Fruit fly (Drosophila melanogaster): ENCODE results near the gene Cox10.
A peak's percentile ranks its signal among the peaks of the same experiment; 100 is the strongest.

Gene Cox10

dm6 chr2L:10333091-10333991, 2.1 kb downstream of the Cox10 start, which contains the start of gene GATAd (continued):
- TF ChIP-seq dimm (GFP tag; IDR thresholded peaks at IDR 0.05) (no peak), p53 (GFP tag; optimal IDR thresholded peaks at IDR 0.05) (no peak), E2f2 (GFP tag; IDR thresholded peaks at IDR 0.05) (no peak; the same call in 1 of the 2 replicates), CG18599 (GFP tag; optimal IDR thresholded peaks at IDR 0.05) (no peak), CG4854 (GFP tag; optimal IDR thresholded peaks at IDR 0.05) (no peak), row (GFP tag; IDR thresholded peaks at IDR 0.05) (peak; percentile 63; the same call in 2 of the 3 replicates), otp (GFP tag; IDR thresholded peaks at IDR 0.05) (no peak), CG34224 (GFP tag; IDR thresholded peaks at IDR 0.05; ENCODE audit: partially characterized antibody) (no peak), CG14860 (GFP tag; IDR thresholded peaks at IDR 0.05; ENCODE audit: partially characterized antibody) (no peak), Six4 (GFP tag; optimal IDR thresholded peaks at IDR 0.05) (no peak), HLH4C (GFP tag; IDR thresholded peaks at IDR 0.05; ENCODE audit: partially characterized antibody) (no peak), run (tag; optimal IDR thresholded peaks at IDR 0.05) (no peak), CG16813 (GFP tag; IDR thresholded peaks at IDR 0.05; ENCODE audit: partially characterized antibody) (no peak), CG14667 (GFP tag; IDR thresholded peaks at IDR 0.05) (no peak), CG13775 (GFP tag; optimal IDR thresholded peaks at IDR 0.05) (peak; percentile 20), CG13296 (GFP tag; optimal IDR thresholded peaks at IDR 0.05) (no peak), CG12104 (GFP tag; optimal IDR thresholded peaks at IDR 0.05) (no peak), CoRest (tag; optimal IDR thresholded peaks at IDR 0.05) (peak; percentile 24), crp (GFP tag; optimal IDR thresholded peaks at IDR 0.05) (no peak), grn (GFP tag; optimal IDR thresholded peaks at IDR 0.05) (no peak), CG9817 (tag; optimal IDR thresholded peaks at IDR 0.05) (no peak), Ada2b (GFP tag; IDR thresholded peaks at IDR 0.05) (no peak), CG14050 (GFP tag; IDR thresholded peaks at IDR 0.05) (no peak), CG34376 (GFP tag; optimal IDR thresholded peaks at IDR 0.05) (no peak), bigmax (GFP tag; optimal IDR thresholded peaks at IDR 0.05) (no peak), CG14710 (tag; optimal IDR thresholded peaks at IDR 0.05) (peak; percentile 46), tio (GFP tag; optimal IDR thresholded peaks at IDR 0.05) (no peak), CG10979 (tag; optimal IDR thresholded peaks at IDR 0.05) (no peak), chif (GFP tag; optimal IDR thresholded peaks at IDR 0.05) (no peak), fd102C (GFP tag; optimal IDR thresholded peaks at IDR 0.05) (no peak), org-1 (GFP tag; optimal IDR thresholded peaks at IDR 0.05) (no peak), CG1832 (GFP tag; optimal IDR thresholded peaks at IDR 0.05) (no peak), CG31224 (GFP tag; IDR thresholded peaks at IDR 0.05) (no peak), CG1602 (GFP tag; optimal IDR thresholded peaks at IDR 0.05) (no peak), vvl (GFP tag; IDR thresholded peaks at IDR 0.05) (peak; percentile 69; the same call in 1 of the 2 replicates), CG2120 (GFP tag; optimal IDR thresholded peaks at IDR 0.05) (peak; percentile 9), wdn (GFP tag; IDR thresholded peaks at IDR 0.05) (no peak), CG32767 (GFP tag; IDR thresholded peaks at IDR 0.05) (no peak), CG7271 (tag; optimal IDR thresholded peaks at IDR 0.05) (no peak), CG43689 (GFP tag; IDR thresholded peaks at IDR 0.05) (no peak), CG18476 (GFP tag; optimal IDR thresholded peaks at IDR 0.05) (no peak), CG17186 (GFP tag; optimal IDR thresholded peaks at IDR 0.05) (no peak), Deaf1 (tag; optimal IDR thresholded peaks at IDR 0.05) (no peak), ken (GFP tag; IDR thresholded peaks at IDR 0.05) (no peak), CG6765 (GFP tag; optimal IDR thresholded peaks at IDR 0.05) (no peak), lilli (GFP tag; optimal IDR thresholded peaks at IDR 0.05) (peak; percentile 16), Myb (GFP tag; optimal IDR thresholded peaks at IDR 0.05) (peak; percentile 30), NK7.1 (GFP tag; optimal IDR thresholded peaks at IDR 0.05) (no peak), luna (GFP tag; optimal IDR thresholded peaks at IDR 0.05) (no peak)

All from whole organism, embryonic.